Worm (Caenorhabditis elegans): Measurements from ENCODE around the gene C23H5.8.
A peak's percentile ranks its signal among the peaks of the same experiment; 100 is the strongest.

C23H5.8 gene

DNA sequence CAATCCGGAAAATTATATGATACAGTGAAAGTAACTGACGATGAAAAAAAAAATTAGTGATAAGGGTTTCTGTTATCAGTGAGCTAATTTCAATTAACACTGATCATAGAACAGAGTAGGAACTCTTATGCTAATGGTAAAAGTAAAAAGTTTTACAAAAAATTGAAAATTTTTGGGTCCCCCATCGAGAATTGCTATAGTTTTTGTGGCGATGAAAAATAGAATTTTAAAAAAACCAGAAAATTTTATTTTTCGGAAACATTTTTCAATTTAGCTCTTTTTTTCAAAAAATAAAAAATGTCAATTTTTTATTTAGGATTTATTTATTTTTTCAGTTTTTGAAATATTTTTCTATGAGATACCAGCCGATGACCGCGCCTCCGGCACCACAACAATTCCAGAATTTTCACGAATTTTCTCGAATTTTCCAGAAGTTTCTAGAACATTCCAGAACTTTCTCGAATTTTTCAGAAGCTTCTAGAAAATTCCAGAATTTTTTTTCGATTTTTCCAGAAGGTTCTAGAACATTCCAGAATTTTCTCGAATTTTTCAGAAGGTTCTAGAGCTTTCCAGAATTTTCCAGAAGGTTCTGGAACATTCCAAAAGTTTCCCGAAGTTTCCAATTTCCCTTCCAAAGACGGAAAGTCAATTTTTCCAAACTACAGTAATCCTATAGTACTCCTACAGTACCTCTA is at the start of gene C23H5.8:
C23H5.8 (minus strand) TSS at position 51 of the 695 bp plus-strand sequence.
- TF ChIP-seq jun-1 (tag; optimal IDR thresholded peaks at IDR 0.05), result no peak
- peak; percentile 15 for TF ChIP-seq elt-2 (tag; optimal IDR thresholded peaks at IDR 0.05)

ce11 chrIV:2162256-2162655 is 49.0 kb upstream of the C23H5.8 start:
- TF ChIP-seq nhr-28 (tag; optimal IDR thresholded peaks at IDR 0.05) (peak; percentile 50), vab-15 (tag; optimal IDR thresholded peaks at IDR 0.05) (no peak), nhr-77 (tag; optimal IDR thresholded peaks at IDR 0.05) (peak; percentile 59)

DNA sequence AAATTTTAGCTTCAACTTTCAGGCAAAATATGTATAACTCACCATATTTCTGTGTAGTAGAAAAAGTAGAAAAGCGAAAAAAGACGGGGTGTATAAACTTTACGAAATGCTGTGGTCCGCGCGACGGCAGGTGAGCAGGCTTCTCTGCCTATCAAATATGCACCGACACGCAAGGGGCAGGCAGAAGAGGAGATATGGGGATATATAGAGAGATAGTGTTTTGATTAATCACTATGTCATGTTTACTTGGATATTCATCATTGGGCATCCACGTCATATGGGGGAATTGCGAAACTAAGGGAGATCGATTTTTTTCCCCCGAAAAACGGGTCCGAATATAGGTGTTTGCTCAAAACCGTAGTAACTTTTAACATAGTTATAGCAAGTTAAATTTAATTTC is 45.9 kb upstream of the C23H5.8 start, which contains the start of gene gcy-37:
gcy-37 (minus strand) TSS at position 101 of the 400 bp plus-strand sequence.
- TF ChIP-seq rnt-1 (tag; optimal IDR thresholded peaks at IDR 0.05), result no peak
- no peak for TF ChIP-seq xbp-1 (tag; optimal IDR thresholded peaks at IDR 0.05)
- TF ChIP-seq elt-2 (tag; optimal IDR thresholded peaks at IDR 0.05), result no peak
- TF ChIP-seq egl-27 (tag; optimal IDR thresholded peaks at IDR 0.05), result no peak
- no peak for TF ChIP-seq nhr-11 (tag; optimal IDR thresholded peaks at IDR 0.05)
- no peak for TF ChIP-seq ztf-11 (tag; optimal IDR thresholded peaks at IDR 0.05)
- no peak for TF ChIP-seq lin-14 (GFP tag; optimal IDR thresholded peaks at IDR 0.05)
- TF ChIP-seq nhr-76 (tag; optimal IDR thresholded peaks at IDR 0.05), result no peak

ce11 chrIV:2156239-2156638 is 43.0 kb upstream of the C23H5.8 start:
- no peak for TF ChIP-seq lsy-2 (tag; optimal IDR thresholded peaks at IDR 0.05)
- TF ChIP-seq pax-3 (tag; optimal IDR thresholded peaks at IDR 0.05), result no peak
- TF ChIP-seq egl-13 (tag; optimal IDR thresholded peaks at IDR 0.05), result no peak

- TF ChIP-seq lir-3 (tag; optimal IDR thresholded peaks at IDR 0.05; ENCODE audit: poor library complexity), result no peak
- TF ChIP-seq mab-9 (GFP tag; IDR thresholded peaks at IDR 0.05), result no peak
- peak; percentile 16 to 47 for TF ChIP-seq lsy-2 (tag; optimal IDR thresholded peaks at IDR 0.05)
- TF ChIP-seq fos-1 (tag; optimal IDR thresholded peaks at IDR 0.05), result no peak
- TF ChIP-seq C04F5.9 (tag; optimal IDR thresholded peaks at IDR 0.05), result no peak
- no peak for TF ChIP-seq tlp-1 (tag; optimal IDR thresholded peaks at IDR 0.05)
- no peak for TF ChIP-seq unc-130 (tag; optimal IDR thresholded peaks at IDR 0.05)
- no peak for TF ChIP-seq sup-37 (GFP tag; optimal IDR thresholded peaks at IDR 0.05)
- TF ChIP-seq mep-1 (tag; optimal IDR thresholded peaks at IDR 0.05), result peak; percentile 41
- TF ChIP-seq nhr-47 (tag; optimal IDR thresholded peaks at IDR 0.05), result no peak
- no peak for TF ChIP-seq isw-1 (GFP tag; IDR thresholded peaks at IDR 0.05)
- TF ChIP-seq unc-62 (GFP tag; optimal IDR thresholded peaks at IDR 0.05), result no peak
- no peak for TF ChIP-seq dsc-1 (tag; optimal IDR thresholded peaks at IDR 0.05)
- TF ChIP-seq aha-1 (tag; optimal IDR thresholded peaks at IDR 0.05), result no peak
- no peak for TF ChIP-seq ceh-8 (GFP tag; optimal IDR thresholded peaks at IDR 0.05)
- no peak for TF ChIP-seq alr-1 (tag; optimal IDR thresholded peaks at IDR 0.05; ENCODE audit: borderline replicate concordance)
- TF ChIP-seq pax-3 (tag; optimal IDR thresholded peaks at IDR 0.05), result no peak
- no peak for TF ChIP-seq ceh-82 (tag; optimal IDR thresholded peaks at IDR 0.05)
- peak in 1 of 2 experiments; percentile 46 for TF ChIP-seq lin-35 (GFP tag; optimal IDR thresholded peaks at IDR 0.05)
- no peak for TF ChIP-seq nhr-84 (tag; optimal IDR thresholded peaks at IDR 0.05)
- TF ChIP-seq nhr-85 (tag), result peak; percentile 95
- peak; percentile 44 for TF ChIP-seq nhr-71 (tag; optimal IDR thresholded peaks at IDR 0.05)
- TF ChIP-seq lin-39 (tag; optimal IDR thresholded peaks at IDR 0.05), result no peak
- no peak for TF ChIP-seq sptf-1 (tag; optimal IDR thresholded peaks at IDR 0.05)
- no peak for TF ChIP-seq fkh-4 (tag; optimal IDR thresholded peaks at IDR 0.05; ENCODE audit: borderline replicate concordance)
- no peak for TF ChIP-seq nhr-28 (tag; optimal IDR thresholded peaks at IDR 0.05)
- peak; percentile 78 for TF ChIP-seq blmp-1 (tag; optimal IDR thresholded peaks at IDR 0.05)
- peak; percentile 45 for TF ChIP-seq nhr-19 (GFP tag; conservative IDR thresholded peaks at IDR 0.05)
- TF ChIP-seq snpc-4 (tag; optimal IDR thresholded peaks at IDR 0.05), result no peak
- peak in 1 of 3 experiments; percentile 18 for TF ChIP-seq dpl-1 (GFP tag; optimal IDR thresholded peaks at IDR 0.05)
- peak; percentile 4 for TF ChIP-seq lin-13 (GFP tag; optimal IDR thresholded peaks at IDR 0.05)
Observed at ce11 chrIV:2149247-2149756, 36.1 kb upstream of the C23H5.8 start, which contains the start of gene C54E4.5. C54E4.5 (minus strand) TSS chrIV:2149297.
